Fruit fly (Drosophila melanogaster) whole organism, embryonic: ENCODE data around the gene CG43678.

Source experiments
- Aef1 ChIP-seq: fragments of 200-800 bp; sonication (Bioruptor generic); IDR thresholded peaks from 3 replicates; pipeline ENCODE4 v1.3.6; 2022; ENCODE audit warnings: missing biosample characterization, missing genetic modification characterization
- Blimp-1 ChIP-seq: fragments of 200-800 bp; sonication (Bioruptor generic); optimal IDR thresholded peaks from 3 replicates; lab custom pipeline; 2018; ENCODE audit warnings: missing biosample characterization, missing genetic modification characterization, mild to moderate bottlenecking, moderate library complexity, missing genetic modification reagents
- CG10147 ChIP-seq: fragments of 200-800 bp; sonication (Bioruptor generic); optimal IDR thresholded peaks from 2 replicates; lab custom pipeline; 2019; ENCODE audit warnings: missing biosample characterization, mild to moderate bottlenecking, missing genetic modification characterization, moderate library complexity
- CG11504 ChIP-seq: fragments of 200-800 bp; sonication (Bioruptor generic); optimal IDR thresholded peaks from 3 replicates; lab custom pipeline; 2019; ENCODE audit warnings: missing biosample characterization, mild to moderate bottlenecking, missing genetic modification characterization, moderate library complexity
- CG12769 ChIP-seq: fragments of 200-800 bp; sonication (Bioruptor generic); optimal IDR thresholded peaks from 2 replicates; lab custom pipeline; 2019; ENCODE audit warnings: missing biosample characterization, mild to moderate bottlenecking, missing genetic modification characterization, moderate library complexity
- CG14965 ChIP-seq: fragments of 200-800 bp; sonication (Bioruptor generic); optimal IDR thresholded peaks from 2 replicates; lab custom pipeline; 2016; ENCODE audit warnings: missing biosample characterization, missing genetic modification characterization, borderline replicate concordance
- CG15073 ChIP-seq: fragments of 200-800 bp; sonication (Bioruptor generic); optimal IDR thresholded peaks from 2 replicates; lab custom pipeline; 2016; ENCODE audit warnings: missing biosample characterization, missing genetic modification characterization
- CG15479 ChIP-seq: fragments of 200-800 bp; sonication (Bioruptor generic); optimal IDR thresholded peaks from 3 replicates; lab custom pipeline; 2019; ENCODE audit warnings: missing biosample characterization, mild to moderate bottlenecking, missing genetic modification characterization, moderate library complexity
- CG17328 ChIP-seq: fragments of 200-800 bp; sonication (Bioruptor generic); IDR thresholded peaks from 2 replicates; pipeline ENCODE4 v1.3.6; 2022; ENCODE audit warnings: missing biosample characterization, missing genetic modification characterization
- CG17612 ChIP-seq: fragments of 200-800 bp; sonication (Bioruptor generic); IDR thresholded peaks from 2 replicates; pipeline ENCODE4 v1.3.6; 2022; ENCODE audit warnings: missing biosample characterization, missing genetic modification characterization
- CG17829 ChIP-seq: fragments of 200-800 bp; optimal IDR thresholded peaks from 2 replicates; lab custom pipeline; 2019; ENCODE audit warnings: missing biosample characterization, mild to moderate bottlenecking, missing genetic modification characterization, moderate library complexity
- CG2116 ChIP-seq: fragments of 200-800 bp; sonication (Bioruptor generic); optimal IDR thresholded peaks from 3 replicates; lab custom pipeline; 2018; ENCODE audit warnings: missing biosample characterization, mild to moderate bottlenecking, missing genetic modification characterization
- CG2199 ChIP-seq: fragments of 200-800 bp; sonication (Bioruptor generic); IDR thresholded peaks from 3 replicates; pipeline ENCODE4 v1.3.6; 2022; ENCODE audit warnings: missing biosample characterization, missing genetic modification characterization
- CG4360 ChIP-seq: fragments of 200-800 bp; sonication (Bioruptor generic); IDR thresholded peaks from 2 replicates; pipeline ENCODE4 v1.3.6; 2022; ENCODE audit warnings: missing biosample characterization, missing genetic modification characterization
- CG5180 ChIP-seq: fragments of 200-800 bp; sonication (Bioruptor generic); optimal IDR thresholded peaks from 3 replicates; lab custom pipeline; 2017; ENCODE audit warnings: missing biosample characterization, missing genetic modification characterization, mild to moderate bottlenecking, moderate library complexity, missing genetic modification reagents
- CG6175 ChIP-seq: fragments of 200-800 bp; sonication (Bioruptor generic); IDR thresholded peaks from 3 replicates; pipeline ENCODE4 v1.3.6; 2022; ENCODE audit warnings: missing biosample characterization, missing genetic modification characterization
- CG9797 ChIP-seq: fragments of 200-800 bp; sonication (Bioruptor generic); optimal IDR thresholded peaks from 3 replicates; lab custom pipeline; 2018; ENCODE audit warnings: missing biosample characterization, mild to moderate bottlenecking, missing genetic modification characterization
- Dek ChIP-seq: fragments of 200-800 bp; sonication (Bioruptor generic); optimal IDR thresholded peaks from 3 replicates; lab custom pipeline; 2019; ENCODE audit warnings: missing biosample characterization, mild to moderate bottlenecking, missing genetic modification characterization, moderate library complexity
- Eip74EF ChIP-seq, 2 experiments: fragments of 200-800 bp in 1 of 2; fragments of >200 bp in 1 of 2; sonication (Bioruptor generic) in 1 of 2; optimal IDR thresholded peaks; 2 replicates each; lab custom pipeline; 2017 to 2019; ENCODE audit warnings: missing biosample characterization in 2 of 2, missing genetic modification characterization in 2 of 2, mild to moderate bottlenecking in 1 of 2, moderate library complexity in 1 of 2
- Hmr ChIP-seq: fragments of 200-800 bp; sonication (Bioruptor generic); optimal IDR thresholded peaks from 3 replicates; lab custom pipeline; 2017; ENCODE audit warnings: mild to moderate bottlenecking, missing biosample characterization, missing genetic modification reagents, missing genetic modification characterization
- Lpt ChIP-seq: fragments of >200 bp; optimal IDR thresholded peaks from 2 replicates; lab custom pipeline; 2018; ENCODE audit warnings: missing biosample characterization, missing genetic modification characterization
- Med ChIP-seq: fragments of 200-800 bp; sonication (Bioruptor generic); peaks from one replicate; lab custom pipeline; 2016; ENCODE audit warnings: missing biosample characterization, missing genetic modification characterization, mild to moderate bottlenecking, inconsistent platforms, moderate library complexity
- Meics ChIP-seq: fragments of 200-800 bp; sonication (Bioruptor generic); optimal IDR thresholded peaks from 2 replicates; lab custom pipeline; 2017; ENCODE audit warnings: missing biosample characterization, mild to moderate bottlenecking, missing genetic modification characterization
- NFAT ChIP-seq: fragments of 200-800 bp; sonication (Bioruptor generic); IDR thresholded peaks from 2 replicates; pipeline ENCODE4 v1.3.6; 2022; ENCODE audit warnings: missing biosample characterization, missing genetic modification characterization
- Opbp ChIP-seq: fragments of 200-800 bp; sonication (Bioruptor generic); IDR thresholded peaks from 3 replicates; pipeline ENCODE4 v1.3.6; 2022; ENCODE audit warnings: missing biosample characterization, missing genetic modification characterization; ENCODE audit not compliant: partially characterized antibody
- Optix ChIP-seq: fragments of 200-800 bp; sonication (Bioruptor generic); IDR thresholded peaks from 3 replicates; pipeline ENCODE4 v1.3.6; 2022; ENCODE audit warnings: missing biosample characterization, missing genetic modification characterization
- Trl ChIP-seq, 3 experiments: fragments of >200 bp in 2 of 3; fragments of 200-800 bp in 1 of 3; sonication (Bioruptor generic) in 1 of 3; optimal IDR thresholded peaks; 2 replicates in 1 of 3; 3 replicates in 2 of 3; lab custom pipeline; 2016 to 2017; ENCODE audit warnings: missing biosample characterization in 1 of 3, missing genetic modification characterization in 1 of 3
- abd-A ChIP-seq: fragments of 200-800 bp; sonication (Bioruptor generic); optimal IDR thresholded peaks from 3 replicates; lab custom pipeline; 2019; ENCODE audit warnings: missing biosample characterization, mild to moderate bottlenecking, missing genetic modification characterization, moderate library complexity
- ato ChIP-seq: fragments of 200-800 bp; sonication (Bioruptor generic); IDR thresholded peaks from 2 replicates; pipeline ENCODE4 v1.3.6; 2022; ENCODE audit warnings: missing biosample characterization, missing genetic modification characterization; ENCODE audit not compliant: partially characterized antibody
- bsh ChIP-seq, 2 experiments: fragments of 200-800 bp; sonication (Bioruptor generic); optimal IDR thresholded peaks; 2 replicates each; lab custom pipeline; 2017 to 2018; ENCODE audit warnings: mild to moderate bottlenecking in 2 of 2, missing biosample characterization in 2 of 2, missing genetic modification characterization in 2 of 2, moderate library complexity in 1 of 2
- chinmo ChIP-seq: fragments of 200-800 bp; sonication (Bioruptor generic); IDR thresholded peaks from 4 replicates; pipeline ENCODE4 v1.3.6; 2022; ENCODE audit warnings: missing biosample characterization, missing genetic modification characterization; ENCODE audit not compliant: partially characterized antibody
- ci ChIP-seq: fragments of 200-800 bp; sonication (Bioruptor generic); IDR thresholded peaks from 3 replicates; pipeline ENCODE4 v1.3.6; 2022; ENCODE audit warnings: missing biosample characterization, missing genetic modification characterization
- croc ChIP-seq: fragments of 200-800 bp; sonication (Bioruptor generic); conservative IDR thresholded peaks from 3 replicates; pipeline ENCODE4 v1.3.6; 2022; ENCODE audit warnings: missing biosample characterization, missing genetic modification characterization
- gcm ChIP-seq: fragments of 200-800 bp; sonication (Bioruptor generic); optimal IDR thresholded peaks from 2 replicates; lab custom pipeline; 2019; ENCODE audit warnings: missing biosample characterization, mild to moderate bottlenecking, missing genetic modification characterization, moderate library complexity
- jumu ChIP-seq: fragments of 200-800 bp; sonication (Bioruptor generic); optimal IDR thresholded peaks from 3 replicates; lab custom pipeline; 2016; ENCODE audit warnings: missing biosample characterization, missing genetic modification characterization
- ken ChIP-seq: fragments of 200-800 bp; sonication (Bioruptor generic); IDR thresholded peaks from 3 replicates; pipeline ENCODE4 v1.3.6; 2022; ENCODE audit warnings: missing biosample characterization, missing genetic modification characterization
- knrl ChIP-seq: fragments of 200-800 bp; sonication (Bioruptor generic); IDR thresholded peaks from 3 replicates; pipeline ENCODE4 v1.3.6; 2022; ENCODE audit warnings: missing biosample characterization, missing genetic modification characterization; ENCODE audit not compliant: partially characterized antibody
- rib ChIP-seq: fragments of 200-800 bp; sonication (Bioruptor generic); IDR thresholded peaks from 2 replicates; pipeline ENCODE4 v1.3.6; 2022; ENCODE audit warnings: missing biosample characterization, missing genetic modification characterization
- row ChIP-seq: fragments of 200-800 bp; sonication (Bioruptor generic); IDR thresholded peaks from 3 replicates; pipeline ENCODE4 v1.3.6; 2022; ENCODE audit warnings: missing biosample characterization, missing genetic modification characterization
- run ChIP-seq: fragments of 200-800 bp; sonication (Bioruptor generic); optimal IDR thresholded peaks from 3 replicates; lab custom pipeline; 2018; ENCODE audit warnings: missing biosample characterization, mild to moderate bottlenecking, missing genetic modification characterization
- salm ChIP-seq: fragments of 200-800 bp; sonication (Bioruptor generic); optimal IDR thresholded peaks from 2 replicates; lab custom pipeline; 2018; ENCODE audit warnings: missing biosample characterization, mild to moderate bottlenecking, missing genetic modification characterization
- sisA ChIP-seq: fragments of 200-800 bp; sonication (Bioruptor generic); IDR thresholded peaks from 2 replicates; pipeline ENCODE4 v1.3.6; 2022; ENCODE audit warnings: missing biosample characterization, missing genetic modification characterization
- slou ChIP-seq: fragments of 200-800 bp; sonication (Bioruptor generic); optimal IDR thresholded peaks from 3 replicates; lab custom pipeline; 2016; ENCODE audit warnings: missing biosample characterization, missing genetic modification characterization
- stwl ChIP-seq: fragments of 200-800 bp; sonication (Bioruptor generic); optimal IDR thresholded peaks from 3 replicates; lab custom pipeline; 2018; ENCODE audit warnings: missing biosample characterization, mild to moderate bottlenecking, missing genetic modification characterization, moderate library complexity
- tap ChIP-seq: fragments of 200-800 bp; optimal IDR thresholded peaks from 3 replicates; lab custom pipeline; 2019; ENCODE audit warnings: missing biosample characterization, mild to moderate bottlenecking, missing genetic modification characterization, moderate library complexity

CG43678 gene

DNA sequence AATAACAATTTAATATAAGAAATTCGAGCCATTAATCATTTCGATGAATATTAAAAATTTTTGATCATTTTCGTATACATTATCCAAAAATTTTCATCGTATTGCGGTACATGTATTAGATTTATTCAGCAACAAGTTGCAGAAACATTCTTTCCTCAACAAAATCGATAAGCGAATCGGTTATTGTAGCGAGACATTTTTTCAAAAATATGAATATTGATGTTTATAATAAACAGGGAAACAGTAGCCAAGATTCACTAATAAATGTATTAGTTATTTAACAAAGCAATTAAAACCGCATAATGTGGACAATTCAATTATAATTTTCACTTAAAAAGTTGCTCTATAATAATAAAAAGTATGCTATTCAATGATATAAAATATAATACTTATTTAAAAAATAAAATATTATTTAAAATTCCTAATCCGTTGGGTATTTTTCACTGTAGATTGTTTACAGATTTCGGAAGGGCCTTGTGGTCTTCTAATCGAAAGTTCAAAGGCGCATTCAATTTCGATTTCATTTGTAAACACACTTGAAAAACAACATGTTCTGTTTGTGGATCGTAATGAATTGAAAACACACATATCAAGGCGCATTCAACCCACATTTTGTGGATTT lies 39.9 kb upstream of the CG43678 start (continued):
- no peak for TF ChIP-seq CG17328 (GFP tag; lab: Robert Waterston, UW)
- TF ChIP-seq Meics = peak; percentile 15
- no peak for TF ChIP-seq Opbp (GFP tag; lab: Robert Waterston, UW)
- TF ChIP-seq jumu (GFP tag; lab: Kevin White, UChicago) = no peak
- TF ChIP-seq row (GFP tag; lab: Robert Waterston, UW) = peak; percentile 41; the same call in 2 of the 3 replicates
- no peak for TF ChIP-seq sisA
- no peak for TF ChIP-seq chinmo
- no peak for TF ChIP-seq CG9797 (GFP tag; lab: Kevin White, UChicago)
- peak in 1 of 2 experiments; percentile 15 for TF ChIP-seq Eip74EF (GFP tag; optimal IDR thresholded peaks at IDR 0.05; lab: Kevin White, UChicago)
- TF ChIP-seq ato (GFP tag; lab: Robert Waterston, UW) = no peak
- no peak for TF ChIP-seq CG14965 (GFP tag; lab: Kevin White, UChicago)
- no peak for TF ChIP-seq abd-A (tag; lab: Kevin White, UChicago)
- TF ChIP-seq CG10147 (GFP tag; lab: Kevin White, UChicago) = peak; percentile 5
- TF ChIP-seq CG2116 = no peak
- peak; percentile 36 for TF ChIP-seq Dek (tag; lab: Kevin White, UChicago)
- peak; percentile 98 for TF ChIP-seq CG11504 (tag; lab: Kevin White, UChicago)
- TF ChIP-seq CG17829 (tag; lab: Kevin White, UChicago) = peak; percentile 33
- TF ChIP-seq bsh (GFP tag; optimal IDR thresholded peaks at IDR 0.05; lab: Kevin White, UChicago) = peak in 1 of 2 experiments; percentile 44
- TF ChIP-seq gcm (GFP tag; lab: Kevin White, UChicago) = peak; percentile 7

DNA sequence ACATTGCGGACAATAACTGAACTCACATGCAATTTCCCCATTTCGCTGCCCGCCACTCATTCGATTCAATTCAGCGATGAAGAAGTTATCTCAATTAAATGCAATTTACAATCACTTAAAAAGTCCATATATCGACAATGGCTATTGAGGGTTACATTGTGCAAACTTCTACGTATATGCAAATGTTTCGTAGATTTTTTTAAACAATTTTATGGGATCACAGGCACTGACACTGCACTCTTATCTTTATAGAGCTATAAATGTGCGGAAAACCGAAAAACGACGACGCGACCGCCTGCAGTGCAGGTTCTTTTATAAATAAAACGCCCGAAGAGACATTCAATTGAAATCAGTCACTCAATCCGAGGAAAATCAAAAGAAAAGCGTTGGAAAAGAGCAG lies 39.0 kb upstream of the CG43678 start:
- TF ChIP-seq Lpt (GFP tag; lab: Kevin White, UChicago) (no peak), Trl (optimal IDR thresholded peaks at IDR 0.05; lab: Kevin White, UChicago) (peak in 1 of 2 experiments; percentile 37), Trl (GFP tag; optimal IDR thresholded peaks at IDR 0.05; lab: Kevin White, UChicago) (no peak), CG2199 (GFP tag; lab: Robert Waterston, UW) (peak; percentile 89; the same call in 1 of the 3 replicates), salm (tag; lab: Kevin White, UChicago) (no peak), CG12769 (tag; lab: Kevin White, UChicago) (no peak), ci (GFP tag; lab: Robert Waterston, UW) (no peak), CG15479 (GFP tag; lab: Kevin White, UChicago) (peak; percentile 32)

DNA sequence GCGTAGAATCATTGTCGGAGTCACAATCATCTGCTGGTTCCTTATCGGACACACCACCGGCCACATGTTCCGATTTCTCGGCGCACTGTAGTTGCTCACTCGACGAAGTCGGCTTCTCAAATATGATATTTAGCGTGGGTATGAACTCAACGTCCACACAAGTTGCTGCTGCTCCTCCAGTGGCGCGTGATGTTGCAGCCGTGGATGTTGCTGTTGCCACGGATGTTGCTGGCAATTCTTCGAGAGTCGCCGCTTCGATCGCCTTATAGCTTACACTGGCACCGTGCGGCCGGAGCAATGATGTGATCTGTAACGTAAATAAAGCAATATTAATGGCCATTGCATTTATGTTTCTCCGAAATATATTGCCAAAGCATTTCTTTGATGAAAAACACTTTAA lies 35.0 kb upstream of the CG43678 start:
- no peak for TF ChIP-seq Optix (GFP tag; lab: Robert Waterston, UW)
- TF ChIP-seq CG6175 (GFP tag; lab: Robert Waterston, UW) = 0 out of 3 replicates have a peak, but pooled peaks have one; percentile 25
- peak; percentile 96 for TF ChIP-seq CG2199 (GFP tag; lab: Robert Waterston, UW)
- TF ChIP-seq CG11504 (tag; lab: Kevin White, UChicago) = peak; percentile 97
- TF ChIP-seq Hmr = no peak
- peak; percentile 8 for TF ChIP-seq CG5180
- TF ChIP-seq CG15073 (GFP tag; lab: Kevin White, UChicago) = no peak
- no peak for TF ChIP-seq slou (GFP tag; lab: Kevin White, UChicago)
- peak; percentile 1 for TF ChIP-seq Med

DNA sequence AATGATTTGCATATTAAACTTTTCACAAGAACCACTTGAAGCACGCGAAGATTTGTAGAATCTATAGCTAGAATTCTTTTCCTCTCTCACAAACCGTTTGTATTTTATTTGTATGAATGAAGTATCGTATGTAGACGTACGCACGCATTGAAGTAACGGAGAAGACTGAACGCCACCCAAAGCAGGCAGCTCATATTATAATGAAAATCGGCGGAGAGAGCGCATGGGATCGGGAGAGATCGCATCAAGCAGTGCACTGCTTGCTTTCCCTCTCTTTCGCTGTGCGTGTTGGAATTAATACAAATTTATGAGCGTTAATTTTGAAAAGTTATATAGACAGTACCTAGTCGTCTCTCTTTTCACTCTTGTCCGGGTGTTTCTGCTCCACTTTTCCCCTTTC lies 30.0 kb upstream of the CG43678 start:
- TF ChIP-seq CG17612 (GFP tag; lab: Robert Waterston, UW) (no peak), Aef1 (GFP tag; lab: Robert Waterston, UW) (no peak), rib (GFP tag; lab: Robert Waterston, UW) (no peak), tap (tag; lab: Kevin White, UChicago) (peak; percentile 13), stwl (tag; lab: Kevin White, UChicago) (peak; percentile 33), CG2116 (no peak), knrl (no peak), run (no peak), ken (GFP tag; lab: Robert Waterston, UW) (no peak), NFAT (GFP tag; lab: Robert Waterston, UW) (peak; percentile 37; the same call in 1 of the 2 replicates), croc (GFP tag; lab: Robert Waterston, UW) (no peak), CG4360 (no peak), Blimp-1 (no peak)
